Fruit fly (Drosophila melanogaster): ENCODE data around the gene CG3225.
A peak's percentile ranks its signal among the peaks of the same experiment; 100 is the strongest.

Gene CG3225

dm6 chr2L:4810697-4811490 is 7.2 kb downstream of the CG3225 start (continued):
- TF ChIP-seq Atf-2 (GFP tag; optimal IDR thresholded peaks at IDR 0.05), result peak; percentile 2
- TF ChIP-seq odd (GFP tag; optimal IDR thresholded peaks at IDR 0.05), result peak; percentile 73
- no peak for TF ChIP-seq cwo (GFP tag; optimal IDR thresholded peaks at IDR 0.05)
- TF ChIP-seq CG1603 (tag; optimal IDR thresholded peaks at IDR 0.05), result no peak
- TF ChIP-seq CG8089 (GFP tag; optimal IDR thresholded peaks at IDR 0.05), result no peak
- no peak for TF ChIP-seq Deaf1 (tag; optimal IDR thresholded peaks at IDR 0.05)
- no peak for TF ChIP-seq CG4617 (GFP tag; optimal IDR thresholded peaks at IDR 0.05; ENCODE audit: borderline replicate concordance)
- peak; percentile 68 for TF ChIP-seq Ptx1 (GFP tag; IDR thresholded peaks at IDR 0.05)
- no peak; the same call in 2 of the 3 replicates for TF ChIP-seq Doc3 (GFP tag; IDR thresholded peaks at IDR 0.05; ENCODE audit: partially characterized antibody)
- no peak for TF ChIP-seq BEAF-32 (GFP tag; optimal IDR thresholded peaks at IDR 0.05)
- TF ChIP-seq CG10654 (GFP tag; optimal IDR thresholded peaks at IDR 0.05), result peak; percentile 30
- TF ChIP-seq wdn (GFP tag; IDR thresholded peaks at IDR 0.05), result no peak
- TF ChIP-seq BtbVII (GFP tag; optimal IDR thresholded peaks at IDR 0.05), result peak; percentile 69
- TF ChIP-seq cato (GFP tag; optimal IDR thresholded peaks at IDR 0.05; ENCODE audit: borderline replicate concordance), result no peak
- TF ChIP-seq CG3163 (GFP tag; optimal IDR thresholded peaks at IDR 0.05), result no peak
- TF ChIP-seq Max (GFP tag; optimal IDR thresholded peaks at IDR 0.05), result peak; percentile 76
- peak; percentile 10 for TF ChIP-seq CG4854 (GFP tag; optimal IDR thresholded peaks at IDR 0.05)
- peak; percentile 84 for TF ChIP-seq CG13424 (tag; optimal IDR thresholded peaks at IDR 0.05)
- TF ChIP-seq GATAe (GFP tag; conservative IDR thresholded peaks at IDR 0.05), result no peak
- TF ChIP-seq tna (GFP tag; IDR thresholded peaks at IDR 0.05; ENCODE audit: partially characterized antibody), result no peak
- no peak for TF ChIP-seq CG6272 (GFP tag; IDR thresholded peaks at IDR 0.05)
- TF ChIP-seq CG8290 (GFP tag; optimal IDR thresholded peaks at IDR 0.05), result peak; percentile 26
- TF ChIP-seq CG8290 (tag; optimal IDR thresholded peaks at IDR 0.05), result no peak
- TF ChIP-seq CG3995 (GFP tag; optimal IDR thresholded peaks at IDR 0.05), result no peak
- peak; percentile 17 for TF ChIP-seq lab (GFP tag; optimal IDR thresholded peaks at IDR 0.05)
- peak; percentile 5 to 41 for TF ChIP-seq bsh (GFP tag; optimal IDR thresholded peaks at IDR 0.05)
- TF ChIP-seq CG17568 (GFP tag; optimal IDR thresholded peaks at IDR 0.05), result no peak
- peak; percentile 68 for TF ChIP-seq NfI (GFP tag; optimal IDR thresholded peaks at IDR 0.05)
- TF ChIP-seq Fer2 (tag; optimal IDR thresholded peaks at IDR 0.05), result peak; percentile 47
- peak; percentile 21 for TF ChIP-seq zfh2 (GFP tag; optimal IDR thresholded peaks at IDR 0.05)
- no peak for TF ChIP-seq CG2889 (GFP tag; IDR thresholded peaks at IDR 0.05)
- peak; percentile 50 for TF ChIP-seq Usf (GFP tag; optimal IDR thresholded peaks at IDR 0.05)
- peak; percentile 44 for TF ChIP-seq CG9817 (tag; optimal IDR thresholded peaks at IDR 0.05)
- no peak for TF ChIP-seq CG8944 (GFP tag; optimal IDR thresholded peaks at IDR 0.05)
- no peak for TF ChIP-seq maf-S (GFP tag; optimal IDR thresholded peaks at IDR 0.05)
- TF ChIP-seq pfk (GFP tag; optimal IDR thresholded peaks at IDR 0.05), result no peak
- TF ChIP-seq fd96Cb (tag; optimal IDR thresholded peaks at IDR 0.05), result peak; percentile 59
- TF ChIP-seq ranshi (GFP tag; IDR thresholded peaks at IDR 0.05), result peak; percentile 25; the same call in 1 of the 2 replicates
- TF ChIP-seq Ets65A (GFP tag), result peak; percentile 89
- peak; percentile 63 for TF ChIP-seq CG14710 (tag; optimal IDR thresholded peaks at IDR 0.05)
- no peak for TF ChIP-seq CG7987 (GFP tag; optimal IDR thresholded peaks at IDR 0.05)
- no peak for TF ChIP-seq kay (GFP tag; optimal IDR thresholded peaks at IDR 0.05)
- TF ChIP-seq Atf6 (GFP tag; IDR thresholded peaks at IDR 0.05), result 0 out of 2 replicates have a peak, but pooled peaks have one; percentile 42
- TF ChIP-seq bowl (GFP tag; IDR thresholded peaks at IDR 0.05), result no peak
- TF ChIP-seq CG32772 (GFP tag; IDR thresholded peaks at IDR 0.05), result 0 out of 2 replicates have a peak, but pooled peaks have one; percentile 9
- no peak for TF ChIP-seq CG15073 (GFP tag; optimal IDR thresholded peaks at IDR 0.05)
- peak; percentile 96 for TF ChIP-seq row (GFP tag; IDR thresholded peaks at IDR 0.05)
- peak; percentile 37 for TF ChIP-seq CG10462 (GFP tag; optimal IDR thresholded peaks at IDR 0.05)
- TF ChIP-seq run (tag; optimal IDR thresholded peaks at IDR 0.05), result no peak

Data from whole organism, embryonic.